Worm (Caenorhabditis elegans) whole organism, mixed stage, embryonic: ENCODE measurements around the gene Y57G11C.46.
A peak's percentile ranks its signal among the peaks of the same experiment; 100 is the strongest.

Experiments used
- M03D4.4 ChIP-seq: sonication (generic microtip); optimal IDR thresholded peaks from 2 replicates; lab custom pipeline; 2017; ENCODE audit warnings: mild to moderate bottlenecking, missing genetic modification characterization, missing compliant biosample characterization
- bed-3 ChIP-seq: fragments of 200-800 bp; sonication (Bioruptor generic); optimal IDR thresholded peaks from 3 replicates; lab custom pipeline; 2018; ENCODE audit warnings: mild to moderate bottlenecking, missing genetic modification characterization, moderate library complexity, missing compliant biosample characterization
- blmp-1 ChIP-seq: fragments of 150-350 bp; optimal IDR thresholded peaks from 2 replicates; lab custom pipeline; 2014; ENCODE audit warnings: missing biosample characterization, missing genetic modification characterization
- ceh-39 ChIP-seq: fragments of 150-350 bp; optimal IDR thresholded peaks from 2 replicates; lab custom pipeline; 2014; ENCODE audit warnings: missing biosample characterization, missing genetic modification characterization
- ceh-43 ChIP-seq: fragments of 200-800 bp; sonication (Bioruptor generic); optimal IDR thresholded peaks from 2 replicates; lab custom pipeline; 2018; ENCODE audit warnings: mild to moderate bottlenecking, missing genetic modification characterization, moderate library complexity, missing compliant biosample characterization
- ceh-83 ChIP-seq: fragments of 200-800 bp; sonication (Bioruptor generic); optimal IDR thresholded peaks from 2 replicates; lab custom pipeline; 2018; ENCODE audit warnings: mild to moderate bottlenecking, missing genetic modification characterization, missing compliant biosample characterization
- ces-1 ChIP-seq: fragments of 150-350 bp; optimal IDR thresholded peaks from 2 replicates; lab custom pipeline; 2014; ENCODE audit warnings: missing biosample characterization, missing genetic modification reagents, missing genetic modification characterization
- cnd-1 ChIP-seq: fragments of 200-800 bp; sonication (Bioruptor generic); optimal IDR thresholded peaks from 2 replicates; lab custom pipeline; 2018; ENCODE audit warnings: mild to moderate bottlenecking, missing genetic modification characterization, missing compliant biosample characterization
- drap-1 ChIP-seq: fragments of 200-800 bp; sonication (Bioruptor generic); optimal IDR thresholded peaks from 3 replicates; lab custom pipeline; 2018; ENCODE audit warnings: mild to moderate bottlenecking, missing genetic modification characterization, missing compliant biosample characterization
- elt-1 ChIP-seq: sonication (generic microtip); optimal IDR thresholded peaks from 2 replicates; lab custom pipeline; 2017; ENCODE audit warnings: missing genetic modification characterization, mild to moderate bottlenecking, missing compliant biosample characterization, antibody characterized with exemption, moderate library complexity, borderline replicate concordance; ENCODE audit not compliant: insufficient read depth
- elt-3 ChIP-seq: fragments of 150-350 bp; optimal IDR thresholded peaks from 2 replicates; lab custom pipeline; 2014; ENCODE audit warnings: missing biosample characterization, missing genetic modification characterization
- flh-1 ChIP-seq: fragments of 200-800 bp; sonication (Bioruptor generic); optimal IDR thresholded peaks from 2 replicates; lab custom pipeline; 2018; ENCODE audit warnings: mild to moderate bottlenecking, missing genetic modification characterization, moderate library complexity, missing compliant biosample characterization
- ham-2 ChIP-seq: fragments of 200-800 bp; sonication (Bioruptor generic); optimal IDR thresholded peaks from 2 replicates; lab custom pipeline; 2018; ENCODE audit warnings: mild to moderate bottlenecking, missing genetic modification characterization, missing compliant biosample characterization
- hlh-1 ChIP-seq: fragments of 150-350 bp; optimal IDR thresholded peaks from 2 replicates; lab custom pipeline; 2014; ENCODE audit warnings: missing biosample characterization, missing genetic modification reagents, missing genetic modification characterization
- lin-13 ChIP-seq: fragments of 150-350 bp; optimal IDR thresholded peaks from 2 replicates; lab custom pipeline; 2014; ENCODE audit warnings: missing biosample characterization, missing genetic modification characterization
- lin-32 ChIP-seq: fragments of 200-800 bp; sonication (Bioruptor generic); optimal IDR thresholded peaks from 2 replicates; lab custom pipeline; 2018; ENCODE audit warnings: mild to moderate bottlenecking, missing genetic modification characterization, missing compliant biosample characterization
- lsy-2 ChIP-seq: fragments of 150-350 bp; optimal IDR thresholded peaks from 2 replicates; lab custom pipeline; 2014; ENCODE audit warnings: missing biosample characterization, missing genetic modification characterization
- mab-5 ChIP-seq: fragments of 150-350 bp; optimal IDR thresholded peaks from 2 replicates; lab custom pipeline; 2014; ENCODE audit warnings: missing biosample characterization, missing genetic modification characterization
- mep-1 ChIP-seq: fragments of 150-350 bp; optimal IDR thresholded peaks from 2 replicates; lab custom pipeline; 2017; ENCODE audit warnings: missing biosample characterization, missing genetic modification reagents, missing genetic modification characterization, inconsistent platforms
- mls-2 ChIP-seq: sonication (generic microtip); optimal IDR thresholded peaks from 2 replicates; lab custom pipeline; 2016; ENCODE audit warnings: mild to moderate bottlenecking, missing genetic modification characterization, moderate library complexity, missing compliant biosample characterization
- nhr-12 ChIP-seq: fragments of 150-350 bp; optimal IDR thresholded peaks from 2 replicates; lab custom pipeline; 2014; ENCODE audit warnings: missing biosample characterization, missing genetic modification characterization
- nhr-2 ChIP-seq: fragments of 150-350 bp; optimal IDR thresholded peaks from 2 replicates; lab custom pipeline; 2014; ENCODE audit warnings: missing biosample characterization, missing genetic modification characterization
- nhr-237 ChIP-seq: fragments of 150-350 bp; optimal IDR thresholded peaks from 2 replicates; lab custom pipeline; 2014; ENCODE audit warnings: missing biosample characterization, missing genetic modification characterization
- nhr-28 ChIP-seq: fragments of 150-350 bp; optimal IDR thresholded peaks from 2 replicates; lab custom pipeline; 2014; ENCODE audit warnings: missing biosample characterization, missing genetic modification characterization
- nhr-76 ChIP-seq: sonication (generic microtip); optimal IDR thresholded peaks from 2 replicates; lab custom pipeline; 2017; ENCODE audit warnings: missing biosample characterization, missing genetic modification characterization
- pha-4 ChIP-seq: fragments of 150-350 bp; optimal IDR thresholded peaks from 2 replicates; lab custom pipeline; 2018; ENCODE audit warnings: missing biosample characterization, missing genetic modification reagents, missing genetic modification characterization
- sem-2 ChIP-seq: fragments of 200-800 bp; sonication (Bioruptor generic); optimal IDR thresholded peaks from 2 replicates; lab custom pipeline; 2018; ENCODE audit warnings: mild to moderate bottlenecking, missing genetic modification characterization, missing compliant biosample characterization
- snpc-4 ChIP-seq: fragments of 150-350 bp; optimal IDR thresholded peaks from 2 replicates; lab custom pipeline; 2014; ENCODE audit warnings: missing biosample characterization, missing genetic modification characterization
- sptf-1 ChIP-seq: sonication (generic microtip); optimal IDR thresholded peaks from 2 replicates; lab custom pipeline; 2017; ENCODE audit warnings: mild to moderate bottlenecking, missing genetic modification characterization, moderate library complexity, missing compliant biosample characterization
- tbx-8 ChIP-seq: fragments of 200-800 bp; sonication (Bioruptor generic); optimal IDR thresholded peaks from 2 replicates; lab custom pipeline; 2018; ENCODE audit warnings: mild to moderate bottlenecking, missing genetic modification characterization, moderate library complexity, missing compliant biosample characterization
- unc-120 ChIP-seq: sonication (generic microtip); optimal IDR thresholded peaks from 2 replicates; lab custom pipeline; 2017; ENCODE audit warnings: missing genetic modification characterization, missing compliant biosample characterization; ENCODE audit not compliant: poor library complexity, severe bottlenecking
- unc-39 ChIP-seq: fragments of 150-350 bp; optimal IDR thresholded peaks from 2 replicates; lab custom pipeline; 2014; ENCODE audit warnings: missing biosample characterization, missing genetic modification characterization
- unc-62 ChIP-seq: fragments of 150-350 bp; optimal IDR thresholded peaks from 2 replicates; lab custom pipeline; 2014; ENCODE audit warnings: missing biosample characterization, missing genetic modification reagents, missing genetic modification characterization
- zip-8 ChIP-seq: fragments of 150-350 bp; optimal IDR thresholded peaks from 2 replicates; lab custom pipeline; 2014; ENCODE audit warnings: missing biosample characterization, missing genetic modification characterization
- ztf-11 ChIP-seq: fragments of 150-350 bp; optimal IDR thresholded peaks from 2 replicates; lab custom pipeline; 2014; ENCODE audit warnings: missing biosample characterization, missing genetic modification characterization

Gene Y57G11C.46

ce11 chrIV:14770663-14771062, 45.5 kb downstream of the Y57G11C.46 start:
- TF ChIP-seq elt-3 (tag; lab: Kevin White, UChicago) (no peak), lsy-2 (tag; lab: Kevin White, UChicago) (no peak), ceh-39 (tag; lab: Kevin White, UChicago) (no peak), blmp-1 (tag; lab: Kevin White, UChicago) (no peak), unc-62 (GFP tag; lab: Kevin White, UChicago) (no peak)

ce11 chrIV:14769218-14769835, 46.9 kb downstream of the Y57G11C.46 start, which contains the start of gene Y57G11C.43:
TSS of gene Y57G11C.43 (plus strand) at chrIV:14769441.
- no peak for TF ChIP-seq ztf-11 (tag; lab: Kevin White, UChicago)
- no peak for TF ChIP-seq nhr-12
- TF ChIP-seq drap-1 (GFP tag; lab: Kevin White, UChicago): no peak
- no peak for TF ChIP-seq bed-3
- TF ChIP-seq ham-2 (GFP tag; lab: Kevin White, UChicago): no peak
- TF ChIP-seq elt-3 (tag; lab: Kevin White, UChicago): no peak
- TF ChIP-seq nhr-76 (tag; lab: Kevin White, UChicago): no peak
- TF ChIP-seq nhr-237 (tag; lab: Kevin White, UChicago): no peak
- TF ChIP-seq blmp-1 (tag; lab: Kevin White, UChicago): no peak
- no peak for TF ChIP-seq sem-2 (GFP tag; lab: Kevin White, UChicago)
- no peak for TF ChIP-seq lin-13
- TF ChIP-seq M03D4.4 (tag; lab: Kevin White, UChicago): no peak
- no peak for TF ChIP-seq pha-4 (tag; lab: Kevin White, UChicago)
- TF ChIP-seq ceh-39 (tag; lab: Kevin White, UChicago): no peak
- TF ChIP-seq nhr-28 (tag; lab: Kevin White, UChicago): no peak
- TF ChIP-seq, all 35 proteins: peak for 0

ce11 chrIV:14767693-14768251, 48.4 kb downstream of the Y57G11C.46 start, which contains the start of the genes mrps-7 and Y57G11C.3:
TSS of gene mrps-7 (minus strand) at chrIV:14767730.
TSS of gene Y57G11C.3 (plus strand) at chrIV:14768201.
- TF ChIP-seq elt-1 (no peak), elt-3 (tag; lab: Kevin White, UChicago) (no peak), nhr-2 (peak; percentile 4), bed-3 (no peak), M03D4.4 (tag; lab: Kevin White, UChicago) (peak; percentile 9), ceh-39 (tag; lab: Kevin White, UChicago) (peak; percentile 86), nhr-237 (tag; lab: Kevin White, UChicago) (peak; percentile 92), sptf-1 (tag; lab: Kevin White, UChicago) (peak; percentile 6), nhr-28 (tag; lab: Kevin White, UChicago) (no peak), ces-1 (GFP tag; lab: Kevin White, UChicago) (peak; percentile 75), pha-4 (tag; lab: Kevin White, UChicago) (peak; percentile 94), cnd-1 (tag; lab: Kevin White, UChicago) (peak; percentile 48), ztf-11 (tag; lab: Kevin White, UChicago) (no peak), mep-1 (tag; lab: Kevin White, UChicago) (peak; percentile 95), sem-2 (GFP tag; lab: Kevin White, UChicago) (no peak), flh-1 (GFP tag; lab: Kevin White, UChicago) (no peak), lin-13 (peak; percentile 92), lin-32 (GFP tag; lab: Kevin White, UChicago) (no peak), ham-2 (GFP tag; lab: Kevin White, UChicago) (no peak), blmp-1 (tag; lab: Kevin White, UChicago) (no peak), tbx-8 (no peak), nhr-76 (tag; lab: Kevin White, UChicago) (no peak), unc-62 (GFP tag; lab: Kevin White, UChicago) (peak; percentile 44), unc-120 (tag; lab: Kevin White, UChicago) (no peak), mab-5 (tag; lab: Kevin White, UChicago) (peak; percentile 4), zip-8 (tag; lab: Kevin White, UChicago) (no peak), ceh-43 (GFP tag; lab: Kevin White, UChicago) (no peak), hlh-1 (peak; percentile 41), nhr-12 (no peak), drap-1 (GFP tag; lab: Kevin White, UChicago) (peak; percentile 23), mls-2 (no peak), lsy-2 (tag; lab: Kevin White, UChicago) (peak; percentile 81), snpc-4 (tag; lab: Kevin White, UChicago) (no peak), ceh-83 (no peak), unc-39 (tag; lab: Kevin White, UChicago) (no peak)
- TF ChIP-seq, all 35 proteins: peak for 15
